Fruit fly (Drosophila melanogaster): ENCODE measurements around the gene CG13786.
A peak's percentile ranks its signal among the peaks of the same experiment; 100 is the strongest.

Gene CG13786

dm6 chr2L:7293475-7294332 is 40.9 kb upstream of the CG13786 start (continued):
- TF ChIP-seq Side (GFP tag; optimal IDR thresholded peaks at IDR 0.05) (no peak), CG17328 (GFP tag; IDR thresholded peaks at IDR 0.05) (peak; percentile 56), otp (GFP tag; IDR thresholded peaks at IDR 0.05) (0 out of 3 replicates have a peak, but pooled peaks have one; percentile 25), HmgZ (tag; optimal IDR thresholded peaks at IDR 0.05) (no peak), Elba2 (GFP tag; optimal IDR thresholded peaks at IDR 0.05) (no peak), CG2875 (GFP tag; optimal IDR thresholded peaks at IDR 0.05) (peak; percentile 15), wor (GFP tag; IDR thresholded peaks at IDR 0.05) (no peak), croc (GFP tag; conservative IDR thresholded peaks at IDR 0.05) (peak; percentile 67), ci (GFP tag; IDR thresholded peaks at IDR 0.05) (no peak), CG11247 (GFP tag; IDR thresholded peaks at IDR 0.05) (no peak), az2 (GFP tag; optimal IDR thresholded peaks at IDR 0.05) (peak; percentile 41), Mes4 (GFP tag; optimal IDR thresholded peaks at IDR 0.05) (no peak), CG9727 (GFP tag; optimal IDR thresholded peaks at IDR 0.05) (peak; percentile 72), psq (GFP tag; optimal IDR thresholded peaks at IDR 0.05) (no peak), gsb-n (tag; optimal IDR thresholded peaks at IDR 0.05) (peak; percentile 57), Hey (tag; optimal IDR thresholded peaks at IDR 0.05) (no peak), dmrt11E (tag; optimal IDR thresholded peaks at IDR 0.05) (peak; percentile 88), CG17568 (GFP tag; optimal IDR thresholded peaks at IDR 0.05) (no peak), CG18764 (GFP tag; optimal IDR thresholded peaks at IDR 0.05) (peak; percentile 14), CG18619 (GFP tag; optimal IDR thresholded peaks at IDR 0.05) (peak; percentile 25), CG4404 (GFP tag; IDR thresholded peaks at IDR 0.05) (peak; percentile 71), Six4 (GFP tag; optimal IDR thresholded peaks at IDR 0.05) (no peak), CG3726 (GFP tag; IDR thresholded peaks at IDR 0.05) (no peak), CG14710 (tag; optimal IDR thresholded peaks at IDR 0.05) (peak; percentile 66), usp (GFP tag; optimal IDR thresholded peaks at IDR 0.05) (no peak), CG8765 (GFP tag; IDR thresholded peaks at IDR 0.05) (peak; percentile 17; the same call in 1 of the 2 replicates), CG7745 (tag; optimal IDR thresholded peaks at IDR 0.05) (no peak), CG7357 (GFP tag; IDR thresholded peaks at IDR 0.05) (0 out of 3 replicates have a peak, but pooled peaks have one; percentile 39), sens (GFP tag) (peak; percentile 95), wdn (GFP tag; IDR thresholded peaks at IDR 0.05) (no peak), CG1647 (GFP tag; optimal IDR thresholded peaks at IDR 0.05) (no peak), prd (optimal IDR thresholded peaks at IDR 0.05) (no peak), prd (GFP tag; IDR thresholded peaks at IDR 0.05) (peak; percentile 47; the same call in 2 of the 3 replicates), CG14667 (GFP tag; IDR thresholded peaks at IDR 0.05) (no peak), CG4282 (GFP tag; optimal IDR thresholded peaks at IDR 0.05) (no peak), HLH54F (GFP tag; optimal IDR thresholded peaks at IDR 0.05) (no peak), danr (GFP tag; IDR thresholded peaks at IDR 0.05) (peak; percentile 34; the same call in 1 of the 2 replicates), D (optimal IDR thresholded peaks at IDR 0.05) (no peak), D (GFP tag; optimal IDR thresholded peaks at IDR 0.05) (peak; percentile 62), CG9609 (GFP tag; optimal IDR thresholded peaks at IDR 0.05) (no peak), caup (GFP tag; optimal IDR thresholded peaks at IDR 0.05; ENCODE audit: severe bottlenecking) (no peak), CG8281 (tag; optimal IDR thresholded peaks at IDR 0.05) (no peak), CG9876 (GFP tag; optimal IDR thresholded peaks at IDR 0.05) (no peak), Tbp (GFP tag; optimal IDR thresholded peaks at IDR 0.05) (no peak), CG13123 (GFP tag; optimal IDR thresholded peaks at IDR 0.05) (no peak), Pdp1 (GFP tag; optimal IDR thresholded peaks at IDR 0.05) (peak in 1 of 2 experiments; percentile 12), CG15011 (GFP tag; optimal IDR thresholded peaks at IDR 0.05) (no peak), CG9817 (tag; optimal IDR thresholded peaks at IDR 0.05) (no peak), CG10321 (GFP tag; IDR thresholded peaks at IDR 0.05) (no peak), CG6683 (GFP tag; optimal IDR thresholded peaks at IDR 0.05) (no peak), CG1602 (GFP tag; optimal IDR thresholded peaks at IDR 0.05) (peak; percentile 20)
